Fruit fly (Drosophila melanogaster) whole organism, wandering third instar larva: Measurements from ENCODE around the gene Osi9.

Experiments
- CG32264 ChIP-seq: fragments of 200-800 bp; sonication (Bioruptor generic); optimal IDR thresholded peaks from 2 replicates; lab custom pipeline; 2016; ENCODE audit warnings: missing biosample characterization, missing genetic modification characterization
- CrebA ChIP-seq: fragments of 200-800 bp; sonication (Bioruptor generic); optimal IDR thresholded peaks from 2 replicates; lab custom pipeline; 2016; ENCODE audit warnings: missing biosample characterization, mild to moderate bottlenecking, missing genetic modification characterization, borderline replicate concordance
- Dif ChIP-seq: fragments of 200-275, 200-300 bp; sonication (Bioruptor generic); optimal IDR thresholded peaks from 2 replicates; lab custom pipeline; 2018; ENCODE audit warnings: missing biosample characterization, missing genetic modification characterization; ENCODE audit not compliant: partially characterized antibody
- HLH106 ChIP-seq: fragments of 200-800 bp; optimal IDR thresholded peaks from 3 replicates; lab custom pipeline; 2019; ENCODE audit warnings: missing biosample characterization, mild to moderate bottlenecking, missing genetic modification characterization, moderate library complexity
- Hnf4 ChIP-seq: fragments of 200-800 bp; sonication (Bioruptor generic); optimal IDR thresholded peaks from 2 replicates; lab custom pipeline; 2016; ENCODE audit warnings: missing biosample characterization, mild to moderate bottlenecking, missing genetic modification characterization
- Hr78 ChIP-seq: fragments of >200 bp; optimal IDR thresholded peaks from 2 replicates; lab custom pipeline; 2017; ENCODE audit warnings: missing biosample characterization, missing genetic modification characterization
- Hr83 ChIP-seq: fragments of 200-300 bp; sonication (Bioruptor generic); optimal IDR thresholded peaks from 2 replicates; lab custom pipeline; 2016; ENCODE audit warnings: missing biosample characterization, mild to moderate bottlenecking, missing genetic modification characterization, moderate library complexity; ENCODE audit not compliant: poor library complexity, severe bottlenecking
- Jra ChIP-seq: sonication (Bioruptor generic); optimal IDR thresholded peaks from 2 replicates; lab custom pipeline; 2016; ENCODE audit warnings: missing biosample characterization, missing genetic modification characterization
- Myc ChIP-seq: fragments of >200 bp; optimal IDR thresholded peaks from 2 replicates; lab custom pipeline; 2017
- N ChIP-seq: fragments of >200 bp; optimal IDR thresholded peaks from 2 replicates; lab custom pipeline; 2018; ENCODE audit warnings: missing biosample characterization, missing external identifiers, missing genetic modification characterization
- Sp1 ChIP-seq: fragments of 200-800 bp; sonication (Bioruptor generic); optimal IDR thresholded peaks from 3 replicates; lab custom pipeline; 2019; ENCODE audit warnings: missing biosample characterization, mild to moderate bottlenecking, missing genetic modification characterization, moderate library complexity
- Vsx2 ChIP-seq: fragments of 200-300, 225-300 bp; sonication (Bioruptor generic); optimal IDR thresholded peaks from 2 replicates; lab custom pipeline; 2018; ENCODE audit warnings: missing biosample characterization, missing genetic modification characterization; ENCODE audit not compliant: partially characterized antibody
- br ChIP-seq: fragments of 200-800 bp; sonication (Bioruptor generic); optimal IDR thresholded peaks from 2 replicates; lab custom pipeline; 2016; ENCODE audit warnings: missing biosample characterization, missing genetic modification characterization
- brk ChIP-seq: fragments of 200-800 bp; sonication (Bioruptor generic); optimal IDR thresholded peaks from 2 replicates; lab custom pipeline; 2016; ENCODE audit warnings: missing biosample characterization, mild to moderate bottlenecking, missing genetic modification characterization
- dl ChIP-seq, 2 experiments: fragments of 175-275, 200-275 bp in 1 of 2; fragments of 200-275 bp in 1 of 2; sonication (Bioruptor generic); optimal IDR thresholded peaks; lab custom pipeline; 2018; ENCODE audit warnings: mild to moderate bottlenecking in 2 of 2, missing biosample characterization in 2 of 2, missing genetic modification characterization in 2 of 2, moderate library complexity in 2 of 2; ENCODE audit not compliant: partially characterized antibody in 2 of 2, insufficient read depth in 1 of 2
- dmrt93B ChIP-seq: fragments of 200-800 bp; sonication (Bioruptor generic); optimal IDR thresholded peaks from 2 replicates; lab custom pipeline; 2018; ENCODE audit warnings: missing biosample characterization, mild to moderate bottlenecking, missing genetic modification characterization
- dsf ChIP-seq: sonication (Bioruptor generic); optimal IDR thresholded peaks from 2 replicates; lab custom pipeline; 2016; ENCODE audit warnings: missing biosample characterization, missing genetic modification characterization, borderline replicate concordance
- ey ChIP-seq: fragments of 200-800 bp; sonication (Bioruptor generic); optimal IDR thresholded peaks from 2 replicates; lab custom pipeline; 2016; ENCODE audit warnings: missing biosample characterization, missing genetic modification characterization
- foxo ChIP-seq, 2 experiments: fragments of 200-800 bp; sonication (Bioruptor generic); optimal IDR thresholded peaks; 2 replicates in 1 of 2; 3 replicates in 1 of 2; lab custom pipeline; 2016 to 2017; ENCODE audit warnings: missing biosample characterization in 2 of 2, missing genetic modification characterization in 2 of 2
- fru ChIP-seq: fragments of 200-800 bp; sonication (Bioruptor generic); optimal IDR thresholded peaks from 3 replicates; lab custom pipeline; 2016; ENCODE audit warnings: missing biosample characterization, mild to moderate bottlenecking, missing genetic modification characterization
- h ChIP-seq: fragments of 200-800 bp; sonication (Bioruptor generic); optimal IDR thresholded peaks from 3 replicates; lab custom pipeline; 2016; ENCODE audit warnings: missing biosample characterization, mild to moderate bottlenecking, missing genetic modification characterization
- jim ChIP-seq: fragments of 175-275, 200-325 bp; sonication (Bioruptor generic); optimal IDR thresholded peaks from 2 replicates; lab custom pipeline; 2016; ENCODE audit warnings: missing biosample characterization, mild to moderate bottlenecking, missing genetic modification characterization
- pan ChIP-seq: fragments of >200 bp; optimal IDR thresholded peaks from 2 replicates; lab custom pipeline; 2017
- psq ChIP-seq: fragments of 200-800 bp; sonication (Bioruptor generic); optimal IDR thresholded peaks from 3 replicates; lab custom pipeline; 2017; ENCODE audit warnings: missing biosample characterization, mild to moderate bottlenecking, missing genetic modification characterization, moderate library complexity
- rgr ChIP-seq: fragments of 200-800 bp; sonication (Bioruptor generic); optimal IDR thresholded peaks from 3 replicates; lab custom pipeline; 2016; ENCODE audit warnings: missing biosample characterization, mild to moderate bottlenecking, missing genetic modification characterization
- sv ChIP-seq: fragments of 200-800 bp; sonication (Bioruptor generic); optimal IDR thresholded peaks from 3 replicates; lab custom pipeline; 2016; ENCODE audit warnings: missing biosample characterization, missing genetic modification characterization
- tai ChIP-seq: sonication (Bioruptor generic); optimal IDR thresholded peaks from 2 replicates; lab custom pipeline; 2016; ENCODE audit warnings: missing biosample characterization, missing genetic modification characterization
- usp ChIP-seq: fragments of >200 bp; optimal IDR thresholded peaks from 2 replicates; lab custom pipeline; 2017; ENCODE audit warnings: missing biosample characterization, missing genetic modification characterization
- woc ChIP-seq: sonication (Bioruptor generic); optimal IDR thresholded peaks from 2 replicates; lab custom pipeline; 2016; ENCODE audit warnings: missing biosample characterization, mild to moderate bottlenecking, missing genetic modification characterization

Gene Osi9

DNA sequence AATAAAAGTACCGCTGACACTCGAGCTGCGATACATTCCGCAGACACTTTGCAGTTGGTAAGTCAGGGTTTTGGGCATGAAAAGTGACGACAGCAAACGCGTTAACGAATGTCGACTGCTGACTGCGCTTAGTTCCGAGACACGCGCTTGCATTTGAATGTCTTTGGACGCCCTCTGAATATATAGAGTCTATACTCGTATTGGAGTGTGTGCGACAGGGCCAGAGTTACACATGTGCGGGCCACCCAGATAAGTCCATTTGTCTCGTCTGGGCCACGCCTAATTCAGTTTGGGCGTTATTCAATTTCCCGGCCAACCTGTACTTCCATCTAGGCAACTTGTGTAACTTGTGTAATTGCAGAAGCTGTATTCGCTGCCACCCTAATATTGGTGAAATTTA is 30.3 kb downstream of the Osi9 start:
- no peak for TF ChIP-seq CrebA (GFP tag; lab: Kevin White, UChicago)
- TF ChIP-seq Vsx2: no peak
- no peak for TF ChIP-seq foxo (GFP tag; optimal IDR thresholded peaks at IDR 0.05; lab: Kevin White, UChicago)
- no peak for TF ChIP-seq Jra
- no peak for TF ChIP-seq Hr78 (GFP tag; lab: Kevin White, UChicago)
- TF ChIP-seq usp (GFP tag; lab: Kevin White, UChicago): no peak
- TF ChIP-seq, all 38 proteins: peak for 0

DNA sequence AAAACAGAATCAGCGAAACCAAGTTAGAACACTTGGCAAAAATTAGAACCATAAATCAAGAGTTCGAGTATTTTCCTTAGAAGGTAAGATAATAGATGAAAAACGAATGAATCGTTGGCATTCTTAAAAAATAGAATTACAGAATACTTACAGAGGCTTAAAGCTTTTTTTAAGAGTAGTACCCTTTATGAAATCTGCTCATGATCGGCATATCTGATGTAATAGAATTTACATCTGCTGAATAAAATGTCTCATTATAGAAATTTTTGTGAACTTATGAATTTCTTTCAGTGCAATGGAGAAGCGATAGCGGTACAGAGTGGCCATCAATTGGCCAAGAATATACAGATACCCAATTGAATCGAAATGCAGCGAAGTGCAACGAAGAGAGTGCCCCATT is 31.4 kb downstream of the Osi9 start, which contains the start of gene Osi13:
Gene Osi13, plus strand, starts transcription at position 301 of the 400 bp plus-strand sequence.
- TF ChIP-seq CrebA (GFP tag; lab: Kevin White, UChicago) (no peak), Sp1 (no peak), foxo (GFP tag; optimal IDR thresholded peaks at IDR 0.05; lab: Kevin White, UChicago) (no peak), tai (no peak), ey (GFP tag; lab: Kevin White, UChicago) (no peak), N (GFP tag; lab: Kevin White, UChicago) (no peak), Hnf4 (GFP tag; lab: Kevin White, UChicago) (no peak), CG32264 (no peak), usp (GFP tag; lab: Kevin White, UChicago) (no peak), Dif (GFP tag; lab: Kevin White, UChicago) (no peak)

- TF ChIP-seq Sp1 (no peak), psq (GFP tag; lab: Kevin White, UChicago) (no peak), brk (GFP tag; lab: Kevin White, UChicago) (no peak), CG32264 (no peak), ey (GFP tag; lab: Kevin White, UChicago) (no peak), CrebA (GFP tag; lab: Kevin White, UChicago) (no peak), dl (GFP tag; optimal IDR thresholded peaks at IDR 0.05; lab: Kevin White, UChicago; ENCODE audit: insufficient read depth in 1 of 2, partially characterized antibody in 2 of 2) (no peak), Vsx2 (no peak), jim (GFP tag; lab: Kevin White, UChicago) (no peak), Hr78 (GFP tag; lab: Kevin White, UChicago) (no peak), sv (GFP tag; lab: Kevin White, UChicago) (no peak), br (GFP tag; lab: Kevin White, UChicago) (no peak), rgr (GFP tag; lab: Kevin White, UChicago) (no peak)
- TF ChIP-seq, all 38 proteins: peak for 0
Measured at dm6 chr3R:6294046-6294445, 34.0 kb downstream of the Osi9 start.

- TF ChIP-seq jim (GFP tag; lab: Kevin White, UChicago): no peak
- TF ChIP-seq Sp1: no peak
- TF ChIP-seq sv (GFP tag; lab: Kevin White, UChicago): no peak
- no peak for TF ChIP-seq rgr (GFP tag; lab: Kevin White, UChicago)
- no peak for TF ChIP-seq fru (GFP tag; lab: Kevin White, UChicago)
Measured at dm6 chr3R:6297164-6297563, 37.2 kb downstream of the Osi9 start.

- TF ChIP-seq dmrt93B (GFP tag; lab: Kevin White, UChicago) (no peak), fru (GFP tag; lab: Kevin White, UChicago) (no peak), foxo (GFP tag; optimal IDR thresholded peaks at IDR 0.05; lab: Kevin White, UChicago) (no peak), Hr83 (no peak), HLH106 (no peak)
Measured at dm6 chr3R:6298828-6299227, 38.8 kb downstream of the Osi9 start, which contains the start of gene Osi14. Gene Osi14, plus strand, starts transcription at chr3R:6299128.

DNA sequence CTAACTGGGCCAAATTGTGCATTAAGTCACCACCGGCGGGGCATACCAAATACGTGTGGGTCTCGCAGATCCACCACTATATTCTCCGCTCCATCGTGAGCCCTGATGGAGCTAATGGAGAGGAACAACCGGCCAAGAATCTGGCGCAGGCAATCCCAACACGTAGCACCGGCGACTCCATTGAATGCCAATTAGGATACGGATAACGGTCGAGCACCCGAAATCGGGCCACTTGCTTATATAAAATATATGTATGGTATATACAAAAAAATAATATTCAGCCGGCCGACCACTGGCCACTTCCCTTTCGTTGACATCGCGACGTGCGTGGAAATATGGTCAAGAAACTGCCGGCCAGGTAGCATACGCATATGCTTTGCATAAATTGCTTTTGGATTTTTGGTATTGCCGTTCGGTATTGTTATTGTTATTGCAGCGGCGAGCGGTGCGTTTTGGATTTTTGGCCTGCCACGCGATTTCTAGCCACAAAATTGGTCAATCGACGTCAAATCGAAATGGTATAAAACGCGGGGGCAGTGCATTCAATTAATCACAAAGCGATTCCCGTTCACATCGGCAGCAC is 41.3 kb downstream of the Osi9 start, which contains the start of gene Osi15:
Gene Osi15, plus strand, starts transcription at position 548 of the 583 bp plus-strand sequence.
- TF ChIP-seq woc (no peak), CG32264 (no peak), jim (GFP tag; lab: Kevin White, UChicago) (no peak), ey (GFP tag; lab: Kevin White, UChicago) (no peak)

DNA sequence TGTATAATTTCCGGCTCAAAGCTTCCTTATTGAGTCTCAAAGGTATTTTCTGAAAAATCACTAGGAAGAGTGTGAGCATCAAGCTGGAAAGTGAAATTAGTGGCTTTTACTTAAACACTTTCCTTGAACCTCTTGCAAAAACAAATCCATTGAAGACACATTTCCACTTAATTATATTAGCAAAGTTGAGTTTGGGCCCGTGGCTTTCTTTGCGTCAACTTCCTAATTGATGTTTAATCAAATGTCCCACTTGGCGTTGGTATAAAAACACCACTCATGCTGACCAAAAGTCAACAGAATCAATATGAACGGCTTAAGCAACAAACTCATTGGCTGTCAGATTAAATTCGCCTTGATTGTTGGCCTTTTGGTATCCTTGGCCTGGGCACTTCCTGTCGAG is 43.7 kb downstream of the Osi9 start, which contains the start of gene CG46396:
Gene CG46396, plus strand, starts transcription at position 301 of the 400 bp plus-strand sequence.
- TF ChIP-seq CrebA (GFP tag; lab: Kevin White, UChicago): no peak
- no peak for TF ChIP-seq pan
- TF ChIP-seq dsf: no peak
- no peak for TF ChIP-seq h (GFP tag; lab: Kevin White, UChicago)
- no peak for TF ChIP-seq Myc
- TF ChIP-seq Sp1: no peak
- no peak for TF ChIP-seq HLH106
- no peak for TF ChIP-seq N (GFP tag; lab: Kevin White, UChicago)
